Fruit fly (Drosophila melanogaster) whole organism, embryonic: ENCODE results near the gene Sox100B.
A peak's percentile ranks its signal among the peaks of the same experiment; 100 is the strongest.

Source experiments
- ATbp ChIP-seq: fragments of 200-800 bp; sonication (Bioruptor generic); optimal IDR thresholded peaks from 2 replicates; lab custom pipeline; 2017; ENCODE audit warnings: missing biosample characterization, mild to moderate bottlenecking, missing genetic modification characterization, missing genetic modification reagents
- CG10565 ChIP-seq: fragments of 200-800 bp; sonication (Bioruptor generic); optimal IDR thresholded peaks from 3 replicates; lab custom pipeline; 2016; ENCODE audit warnings: missing biosample characterization, mild to moderate bottlenecking, missing genetic modification characterization
- CG11504 ChIP-seq: fragments of 200-800 bp; sonication (Bioruptor generic); optimal IDR thresholded peaks from 3 replicates; lab custom pipeline; 2019; ENCODE audit warnings: missing biosample characterization, mild to moderate bottlenecking, missing genetic modification characterization, moderate library complexity
- CG12071 ChIP-seq: fragments of 200-800 bp; sonication (Bioruptor generic); optimal IDR thresholded peaks from 3 replicates; lab custom pipeline; 2018; ENCODE audit warnings: missing biosample characterization, mild to moderate bottlenecking, missing genetic modification characterization
- CG14441 ChIP-seq: fragments of 200-800 bp; sonication (Bioruptor generic); IDR thresholded peaks from 2 replicates; pipeline ENCODE4 v1.3.6; 2022; ENCODE audit warnings: missing biosample characterization, missing genetic modification characterization
- CG15696 ChIP-seq: fragments of 200-800 bp; sonication (Bioruptor generic); optimal IDR thresholded peaks from 2 replicates; lab custom pipeline; 2019; ENCODE audit warnings: missing biosample characterization, mild to moderate bottlenecking, missing genetic modification characterization, moderate library complexity
- CG1603 ChIP-seq: fragments of 200-800 bp; sonication (Bioruptor generic); optimal IDR thresholded peaks from 2 replicates; lab custom pipeline; 2019; ENCODE audit warnings: missing biosample characterization, mild to moderate bottlenecking, missing genetic modification characterization, moderate library complexity
- CG17385 ChIP-seq: fragments of 200-800 bp; sonication (Bioruptor generic); optimal IDR thresholded peaks from 3 replicates; lab custom pipeline; 2018; ENCODE audit warnings: missing biosample characterization, mild to moderate bottlenecking, missing genetic modification characterization
- CG18262 ChIP-seq: fragments of 200-800 bp; optimal IDR thresholded peaks from 3 replicates; lab custom pipeline; 2019; ENCODE audit warnings: missing biosample characterization, mild to moderate bottlenecking, missing genetic modification characterization, moderate library complexity
- CG2199 ChIP-seq: fragments of 200-800 bp; sonication (Bioruptor generic); IDR thresholded peaks from 3 replicates; pipeline ENCODE4 v1.3.6; 2022; ENCODE audit warnings: missing biosample characterization, missing genetic modification characterization
- CG3065 ChIP-seq: fragments of 200-800 bp; sonication (Bioruptor generic); optimal IDR thresholded peaks from 2 replicates; lab custom pipeline; 2016; ENCODE audit warnings: missing biosample characterization, missing genetic modification characterization
- CG3726 ChIP-seq: fragments of 200-800 bp; sonication (Bioruptor generic); IDR thresholded peaks from 3 replicates; pipeline ENCODE4, ENCODE4 v1.3.6; 2022; ENCODE audit warnings: missing biosample characterization, missing genetic modification characterization
- CG5180 ChIP-seq: fragments of 200-800 bp; sonication (Bioruptor generic); optimal IDR thresholded peaks from 3 replicates; lab custom pipeline; 2017; ENCODE audit warnings: missing biosample characterization, missing genetic modification characterization, mild to moderate bottlenecking, moderate library complexity, missing genetic modification reagents
- CG5245 ChIP-seq: fragments of 200-800 bp; sonication (Bioruptor generic); optimal IDR thresholded peaks from 3 replicates; lab custom pipeline; 2016; ENCODE audit warnings: missing biosample characterization, missing genetic modification characterization
- CG6254 ChIP-seq: fragments of 200-800 bp; sonication (Bioruptor generic); optimal IDR thresholded peaks from 3 replicates; lab custom pipeline; 2017; ENCODE audit warnings: mild to moderate bottlenecking, missing biosample characterization, missing genetic modification reagents, missing genetic modification characterization
- CG6854 ChIP-seq: fragments of 200-800 bp; sonication (Bioruptor generic); optimal IDR thresholded peaks from 3 replicates; lab custom pipeline; 2017; ENCODE audit warnings: missing biosample characterization, mild to moderate bottlenecking, missing genetic modification characterization
- CG9437 ChIP-seq: fragments of 200-800 bp; sonication (Bioruptor generic); optimal IDR thresholded peaks from 2 replicates; lab custom pipeline; 2018; ENCODE audit warnings: missing biosample characterization, mild to moderate bottlenecking, missing genetic modification characterization
- CG9727 ChIP-seq: fragments of 200-800 bp; sonication (Bioruptor generic); optimal IDR thresholded peaks from 3 replicates; lab custom pipeline; 2017; ENCODE audit warnings: missing biosample characterization, mild to moderate bottlenecking, missing genetic modification characterization
- CHES-1-like ChIP-seq: fragments of 200-800 bp; sonication (Bioruptor generic); optimal IDR thresholded peaks from 2 replicates; lab custom pipeline; 2016; ENCODE audit warnings: missing biosample characterization, missing genetic modification characterization
- D ChIP-seq, 2 experiments: fragments of 200-800 bp in 1 of 2; fragments of >200 bp in 1 of 2; sonication (Bioruptor generic) in 1 of 2; optimal IDR thresholded peaks; 2 replicates in 1 of 2; 3 replicates in 1 of 2; lab custom pipeline; 2017; ENCODE audit warnings: mild to moderate bottlenecking in 1 of 2, missing biosample characterization in 1 of 2, missing genetic modification characterization in 1 of 2, missing genetic modification reagents in 1 of 2
- Deaf1 ChIP-seq: fragments of 200-800 bp; optimal IDR thresholded peaks from 3 replicates; lab custom pipeline; 2019; ENCODE audit warnings: missing biosample characterization, mild to moderate bottlenecking, missing genetic modification characterization, moderate library complexity
- Ets65A ChIP-seq: fragments of 200-800 bp; sonication (Bioruptor generic); peaks from one replicate; lab custom pipeline; 2016; ENCODE audit warnings: missing biosample characterization, missing genetic modification characterization
- HHEX ChIP-seq: fragments of 200-800 bp; sonication (Bioruptor generic); optimal IDR thresholded peaks from 3 replicates; lab custom pipeline; 2017; ENCODE audit warnings: missing biosample characterization, mild to moderate bottlenecking, missing genetic modification characterization, missing genetic modification reagents
- Hr78 ChIP-seq, 2 experiments: fragments of 200-800 bp in 1 of 2; fragments of >200 bp in 1 of 2; sonication (Bioruptor generic) in 1 of 2; optimal IDR thresholded peaks; 2 replicates each; lab custom pipeline; 2017 to 2019; ENCODE audit warnings: missing biosample characterization in 2 of 2, missing genetic modification characterization in 2 of 2, mild to moderate bottlenecking in 1 of 2, moderate library complexity in 1 of 2
- Med ChIP-seq: fragments of 200-800 bp; sonication (Bioruptor generic); peaks from one replicate; lab custom pipeline; 2016; ENCODE audit warnings: missing biosample characterization, missing genetic modification characterization, mild to moderate bottlenecking, inconsistent platforms, moderate library complexity
- Sox102F ChIP-seq: fragments of 200-800 bp; sonication (Bioruptor generic); optimal IDR thresholded peaks from 2 replicates; lab custom pipeline; 2018; ENCODE audit warnings: missing biosample characterization, mild to moderate bottlenecking, missing genetic modification characterization, moderate library complexity
- Vsx1 ChIP-seq: fragments of 200-800 bp; sonication (Bioruptor generic); optimal IDR thresholded peaks from 2 replicates; lab custom pipeline; 2017; ENCODE audit warnings: missing biosample characterization, mild to moderate bottlenecking, missing genetic modification characterization, missing genetic modification reagents
- ap ChIP-seq: fragments of 200-800 bp; sonication (Bioruptor generic); IDR thresholded peaks from 2 replicates; pipeline ENCODE4 v1.3.6; 2022; ENCODE audit warnings: missing biosample characterization, missing genetic modification characterization
- ara ChIP-seq: fragments of 200-800 bp; sonication (Bioruptor generic); IDR thresholded peaks from 2 replicates; pipeline ENCODE4 v1.3.6; 2022; ENCODE audit warnings: missing biosample characterization, missing genetic modification characterization
- bbx ChIP-seq: fragments of 200-800 bp; sonication (Bioruptor generic); IDR thresholded peaks from 2 replicates; pipeline ENCODE4 v1.3.6; 2022; ENCODE audit warnings: missing biosample characterization, missing genetic modification characterization; ENCODE audit not compliant: partially characterized antibody
- crol ChIP-seq: fragments of 200-800 bp; sonication (Bioruptor generic); IDR thresholded peaks from 2 replicates; pipeline ENCODE4 v1.3.6; 2022; ENCODE audit warnings: missing biosample characterization, missing genetic modification characterization
- eyg ChIP-seq: fragments of 200-800 bp; sonication (Bioruptor generic); optimal IDR thresholded peaks from 3 replicates; lab custom pipeline; 2016; ENCODE audit warnings: missing biosample characterization, missing genetic modification characterization
- fd102C ChIP-seq: fragments of 200-800 bp; sonication (Bioruptor generic); optimal IDR thresholded peaks from 2 replicates; lab custom pipeline; 2018; ENCODE audit warnings: missing biosample characterization, mild to moderate bottlenecking, missing genetic modification characterization, moderate library complexity
- gem ChIP-seq: fragments of 200-800 bp; sonication (Bioruptor generic); optimal IDR thresholded peaks from 2 replicates; lab custom pipeline; 2019; ENCODE audit warnings: missing biosample characterization, mild to moderate bottlenecking, missing genetic modification characterization, moderate library complexity
- kni ChIP-seq: fragments of 200-800 bp; sonication (Bioruptor generic); optimal IDR thresholded peaks from 3 replicates; lab custom pipeline; 2017; ENCODE audit warnings: mild to moderate bottlenecking, missing biosample characterization, missing genetic modification reagents, missing genetic modification characterization
- lab ChIP-seq: fragments of 200-800 bp; sonication (Bioruptor generic); optimal IDR thresholded peaks from 3 replicates; lab custom pipeline; 2017; ENCODE audit warnings: missing biosample characterization, missing genetic modification characterization, mild to moderate bottlenecking, moderate library complexity, missing genetic modification reagents
- lbe ChIP-seq: fragments of 200-800 bp; sonication (Bioruptor generic); optimal IDR thresholded peaks from 2 replicates; lab custom pipeline; 2016; ENCODE audit warnings: missing biosample characterization, mild to moderate bottlenecking, missing genetic modification characterization
- nom ChIP-seq: fragments of 200-800 bp; sonication (Bioruptor generic); optimal IDR thresholded peaks from 2 replicates; lab custom pipeline; 2017; ENCODE audit warnings: missing biosample characterization, missing genetic modification characterization, mild to moderate bottlenecking, moderate library complexity, missing genetic modification reagents
- odd ChIP-seq: fragments of 200-800 bp; sonication (Bioruptor generic); optimal IDR thresholded peaks from 2 replicates; lab custom pipeline; 2017; ENCODE audit warnings: missing biosample characterization, mild to moderate bottlenecking, missing genetic modification characterization
- otp ChIP-seq: fragments of 200-800 bp; sonication (Bioruptor generic); IDR thresholded peaks from 3 replicates; pipeline ENCODE4, ENCODE4 v1.3.6; 2022; ENCODE audit warnings: missing biosample characterization, missing genetic modification characterization
- row ChIP-seq: fragments of 200-800 bp; sonication (Bioruptor generic); IDR thresholded peaks from 3 replicates; pipeline ENCODE4 v1.3.6; 2022; ENCODE audit warnings: missing biosample characterization, missing genetic modification characterization
- salm ChIP-seq: fragments of 200-800 bp; sonication (Bioruptor generic); optimal IDR thresholded peaks from 2 replicates; lab custom pipeline; 2018; ENCODE audit warnings: missing biosample characterization, mild to moderate bottlenecking, missing genetic modification characterization
- sug ChIP-seq: fragments of 200-800 bp; optimal IDR thresholded peaks from 2 replicates; lab custom pipeline; 2019; ENCODE audit warnings: missing biosample characterization, mild to moderate bottlenecking, missing genetic modification characterization, moderate library complexity
- tll ChIP-seq, 2 experiments: fragments of 200-800 bp in 1 of 2; fragments of >200 bp in 1 of 2; sonication (Bioruptor generic) in 1 of 2; optimal IDR thresholded peaks; 2 replicates each; lab custom pipeline; 2017 to 2019; ENCODE audit warnings: missing biosample characterization in 2 of 2, missing genetic modification characterization in 2 of 2, mild to moderate bottlenecking in 1 of 2, moderate library complexity in 1 of 2
- yki ChIP-seq: fragments of >200 bp; optimal IDR thresholded peaks from 3 replicates; lab custom pipeline; 2018

Sox100B gene

DNA sequence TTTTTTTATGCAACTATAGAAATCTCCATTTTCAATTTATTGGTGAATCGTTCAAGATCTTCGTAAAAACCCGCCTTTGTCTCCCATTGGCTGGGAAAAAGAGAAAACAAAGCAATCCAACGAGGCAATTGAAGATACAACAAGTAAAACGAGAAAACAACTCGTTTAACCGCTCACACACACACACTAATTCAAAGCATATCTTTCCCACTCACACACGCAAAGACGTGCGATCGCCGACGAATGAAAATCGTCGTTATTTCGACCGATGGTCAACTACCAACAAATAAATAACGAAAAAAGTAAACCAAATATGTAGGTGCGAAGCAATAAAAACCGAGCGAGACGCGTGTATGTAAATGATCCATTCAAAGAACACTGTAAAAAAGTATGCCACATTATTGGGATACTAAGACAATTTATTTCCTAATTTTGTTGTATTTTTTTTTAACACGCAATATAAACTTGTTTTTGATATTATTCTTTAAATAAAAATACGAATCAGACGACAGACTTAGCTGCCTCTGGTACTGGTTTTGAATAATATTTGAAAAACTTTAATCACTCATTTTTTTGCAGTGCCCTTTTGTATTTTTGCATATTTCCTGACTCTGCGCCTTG is 2.6 kb upstream of the Sox100B start (continued):
- TF ChIP-seq CG18262 (tag; lab: Kevin White, UChicago) = peak; percentile 4
- TF ChIP-seq row (GFP tag; lab: Robert Waterston, UW) = peak; percentile 36; the same call in 1 of the 3 replicates
- peak; percentile 94 for TF ChIP-seq nom (GFP tag; lab: Kevin White, UChicago)
- TF ChIP-seq lbe (GFP tag; lab: Kevin White, UChicago) = peak; percentile 48
- 0 out of 2 replicates have a peak, but pooled peaks have one; percentile 24 for TF ChIP-seq bbx (GFP tag; lab: Robert Waterston, UW)
- no peak for TF ChIP-seq CG14441 (GFP tag; lab: Robert Waterston, UW)
- no peak for TF ChIP-seq CG12071 (GFP tag; lab: Kevin White, UChicago)
- no peak for TF ChIP-seq sug (tag; lab: Kevin White, UChicago)
- peak; percentile 30 for TF ChIP-seq Sox102F (GFP tag; lab: Kevin White, UChicago)

DNA sequence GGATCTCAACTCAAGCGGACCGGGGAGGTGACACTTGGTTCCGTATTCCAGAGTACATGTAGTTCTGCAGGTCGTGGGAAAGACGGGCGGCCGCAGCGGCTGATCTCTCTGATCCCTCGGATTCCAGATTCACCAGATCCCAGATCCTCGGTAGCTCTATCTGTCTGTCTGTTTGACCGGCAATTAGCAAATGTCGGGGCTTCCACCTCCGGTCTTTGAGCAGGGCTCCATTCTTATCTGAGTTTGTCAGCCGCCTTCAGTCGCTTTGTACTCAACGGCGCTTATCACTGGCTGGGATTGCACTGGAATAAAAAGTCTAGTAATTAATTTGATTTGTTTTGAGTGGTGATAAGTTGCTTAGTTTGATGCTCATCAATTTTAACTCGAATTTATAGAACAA is 1.3 kb downstream of the Sox100B start:
- peak; percentile 35 for TF ChIP-seq gem (tag; lab: Kevin White, UChicago)
- no peak for TF ChIP-seq CG3726 (GFP tag; lab: Robert Waterston, UW)
- peak; percentile 24; the same call in 1 of the 3 replicates for TF ChIP-seq row (GFP tag; lab: Robert Waterston, UW)
- TF ChIP-seq CG1603 = peak; percentile 48
- peak in 1 of 2 experiments; percentile 3 for TF ChIP-seq Hr78 (GFP tag; optimal IDR thresholded peaks at IDR 0.05; lab: Kevin White, UChicago)
- TF ChIP-seq CG10565 = no peak
- no peak for TF ChIP-seq HHEX (GFP tag; lab: Kevin White, UChicago)
- 0 out of 2 replicates have a peak, but pooled peaks have one; percentile 3 for TF ChIP-seq crol (GFP tag; lab: Robert Waterston, UW)
- TF ChIP-seq CG9437 (GFP tag; lab: Kevin White, UChicago) = no peak
- peak; percentile 1 for TF ChIP-seq CG11504 (tag; lab: Kevin White, UChicago)
- TF ChIP-seq otp (GFP tag; lab: Robert Waterston, UW) = no peak
- no peak for TF ChIP-seq CG2199 (GFP tag; lab: Robert Waterston, UW)

dm6 chr3R:31070732-31071131 is 5.7 kb downstream of the Sox100B start:
- TF ChIP-seq ara (GFP tag; lab: Robert Waterston, UW) (0 out of 2 replicates have a peak, but pooled peaks have one; percentile 24), ATbp (GFP tag; lab: Kevin White, UChicago) (peak; percentile 35), Ets65A (peak; percentile 2), CG5180 (GFP tag; lab: Kevin White, UChicago) (no peak), yki (lab: Kevin White, UChicago) (no peak), CG9727 (GFP tag; lab: Kevin White, UChicago) (peak; percentile 10), Vsx1 (GFP tag; lab: Kevin White, UChicago) (peak; percentile 18), kni (GFP tag; lab: Kevin White, UChicago) (peak; percentile 51), CG6254 (peak; percentile 17), lab (GFP tag; lab: Kevin White, UChicago) (no peak), fd102C (GFP tag; lab: Kevin White, UChicago) (peak; percentile 13), CG17385 (GFP tag; lab: Kevin White, UChicago) (no peak), CG15696 (tag; lab: Kevin White, UChicago) (peak; percentile 18), odd (GFP tag; lab: Kevin White, UChicago) (peak; percentile 20), salm (tag; lab: Kevin White, UChicago) (no peak), D (optimal IDR thresholded peaks at IDR 0.05; lab: Kevin White, UChicago) (no peak), D (GFP tag; optimal IDR thresholded peaks at IDR 0.05; lab: Kevin White, UChicago) (peak; percentile 9), ap (GFP tag; lab: Robert Waterston, UW) (no peak), bbx (GFP tag; lab: Robert Waterston, UW) (no peak), CG5245 (no peak), CG3065 (GFP tag; lab: Kevin White, UChicago) (no peak), tll (GFP tag; optimal IDR thresholded peaks at IDR 0.05; lab: Kevin White, UChicago) (peak in 1 of 2 experiments; percentile 45), Med (GFP tag; lab: Kevin White, UChicago) (peak; percentile 7), Deaf1 (tag; lab: Kevin White, UChicago) (no peak), CG6854 (GFP tag; lab: Kevin White, UChicago) (no peak), CHES-1-like (GFP tag; lab: Kevin White, UChicago) (no peak), eyg (GFP tag; lab: Kevin White, UChicago) (no peak)
